Worm (Caenorhabditis elegans) whole organism, L3 larva: ENCODE measurements around the gene str-260.

Experiments
- ama-1 ChIP-seq: fragments of 150-350 bp; optimal IDR thresholded peaks from 2 replicates; lab custom pipeline; 2018
- egl-27 ChIP-seq: sonication (generic microtip); optimal IDR thresholded peaks from 4 replicates; lab custom pipeline; 2017; ENCODE audit warnings: missing biosample characterization, missing genetic modification reagents, missing genetic modification characterization
- egl-5 ChIP-seq: fragments of 150-350 bp; optimal IDR thresholded peaks from 2 replicates; lab custom pipeline; 2017; ENCODE audit warnings: missing biosample characterization, missing genetic modification reagents, missing genetic modification characterization, inconsistent platforms
- elt-1 ChIP-seq: fragments of 150-350 bp; optimal IDR thresholded peaks from 2 replicates; lab custom pipeline; 2014; ENCODE audit warnings: missing biosample characterization, missing genetic modification characterization
- elt-2 ChIP-seq: sonication (generic microtip); optimal IDR thresholded peaks from 2 replicates; lab custom pipeline; 2016; ENCODE audit warnings: missing genetic modification reagents, mild to moderate bottlenecking, missing genetic modification characterization, missing compliant biosample characterization
- elt-3 ChIP-seq, 3 experiments: fragments of 150-350 bp in 1 of 3; sonication (generic microtip) in 2 of 3; optimal IDR thresholded peaks; 2 replicates in 2 of 3; 4 replicates in 1 of 3; lab custom pipeline; 2014 to 2017; ENCODE audit warnings: missing biosample characterization in 3 of 3, missing genetic modification characterization in 3 of 3
- eor-1 ChIP-seq, 2 experiments: fragments of 150-350 bp; optimal IDR thresholded peaks; 2 replicates each; lab custom pipeline; 2014 to 2018; ENCODE audit warnings: missing biosample characterization in 2 of 2, missing genetic modification characterization in 2 of 2
- nhr-11 ChIP-seq: fragments of 150-350 bp; optimal IDR thresholded peaks from 2 replicates; lab custom pipeline; 2014; ENCODE audit warnings: missing biosample characterization, missing genetic modification characterization
- nhr-237 ChIP-seq: fragments of 150-350 bp; optimal IDR thresholded peaks from 2 replicates; lab custom pipeline; 2014; ENCODE audit warnings: missing biosample characterization, missing genetic modification characterization
- nhr-77 ChIP-seq: fragments of 150-350 bp; optimal IDR thresholded peaks from 2 replicates; lab custom pipeline; 2014; ENCODE audit warnings: missing biosample characterization, missing genetic modification characterization
- pha-4 ChIP-seq: fragments of 150-350 bp; optimal IDR thresholded peaks from 2 replicates; lab custom pipeline; 2014; ENCODE audit warnings: missing biosample characterization, missing genetic modification reagents, missing genetic modification characterization
- sea-2 ChIP-seq: fragments of 150-350 bp; sonication (generic microtip); optimal IDR thresholded peaks from 4 replicates; lab custom pipeline; 2014; ENCODE audit warnings: missing biosample characterization, missing genetic modification reagents, missing genetic modification characterization

DNA sequence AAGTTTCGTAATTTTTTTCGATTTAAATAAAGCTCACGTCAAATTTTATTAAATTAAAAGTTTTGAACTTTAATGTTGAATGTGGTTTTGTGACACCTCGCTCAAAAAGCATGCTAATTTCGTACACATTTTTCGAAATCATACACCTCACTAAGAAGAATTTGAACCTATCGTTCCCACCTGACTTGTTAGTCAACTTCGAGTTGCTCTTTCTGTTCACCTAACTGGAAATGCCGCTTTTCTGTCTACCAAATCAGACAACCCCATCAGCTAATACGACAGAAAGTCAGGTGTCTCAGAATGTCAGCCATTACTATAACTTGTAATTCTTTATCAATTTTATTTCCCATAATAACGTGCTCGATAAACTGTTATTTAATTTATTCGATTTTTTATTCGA is 3.4 kb downstream of the str-260 start, which contains the start of gene srbc-66:
- TF ChIP-seq nhr-77 (tag; lab: Kevin White, UChicago) (no peak), eor-1 (tag; optimal IDR thresholded peaks at IDR 0.05; lab: Kevin White, UChicago) (no peak), elt-1 (tag; lab: Kevin White, UChicago) (no peak), ama-1 (no peak), egl-27 (tag; lab: Kevin White, UChicago) (no peak), sea-2 (GFP tag; lab: Kevin White, UChicago) (no peak), pha-4 (tag; lab: Kevin White, UChicago) (no peak), elt-3 (tag; optimal IDR thresholded peaks at IDR 0.05; lab: Kevin White, UChicago) (no peak), egl-5 (tag; lab: Kevin White, UChicago) (no peak), nhr-237 (tag; lab: Kevin White, UChicago) (no peak), nhr-11 (no peak), elt-2 (tag; lab: Kevin White, UChicago) (no peak)
